Worm (Caenorhabditis elegans) whole organism, dauer: ENCODE data around the gene F46C5.6.

Experiments used
- unc-62 ChIP-seq: sonication (generic microtip); optimal IDR thresholded peaks from 2 replicates; lab custom pipeline; 2017; ENCODE audit warnings: missing biosample characterization, missing genetic modification reagents, missing genetic modification characterization

The F46C5.6 gene

DNA sequence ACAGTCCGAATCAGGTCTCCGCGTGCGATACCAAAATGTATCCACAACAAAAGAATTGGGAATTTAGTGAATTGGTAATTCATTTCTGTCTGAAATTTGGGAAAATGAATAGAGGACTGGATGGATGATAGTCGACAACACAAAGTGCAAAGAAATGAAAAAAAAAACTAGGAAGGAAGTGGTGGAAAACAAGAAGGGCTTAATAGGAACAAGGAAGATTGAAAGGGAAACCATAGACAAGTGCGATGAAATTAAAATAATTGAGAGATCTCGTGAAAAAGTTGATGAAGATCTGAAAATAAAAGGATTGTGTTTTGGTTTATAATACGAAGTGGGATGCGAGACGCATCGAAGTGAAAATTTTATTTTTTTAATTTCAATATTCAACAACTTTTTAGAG is 50.2 kb downstream of the F46C5.6 start, which contains the start of gene F07H5.7:
F07H5.7 (minus strand) TSS at position 101 of the 400 bp plus-strand sequence.
- no peak for TF ChIP-seq unc-62 (GFP tag; lab: Kevin White, UChicago)

DNA sequence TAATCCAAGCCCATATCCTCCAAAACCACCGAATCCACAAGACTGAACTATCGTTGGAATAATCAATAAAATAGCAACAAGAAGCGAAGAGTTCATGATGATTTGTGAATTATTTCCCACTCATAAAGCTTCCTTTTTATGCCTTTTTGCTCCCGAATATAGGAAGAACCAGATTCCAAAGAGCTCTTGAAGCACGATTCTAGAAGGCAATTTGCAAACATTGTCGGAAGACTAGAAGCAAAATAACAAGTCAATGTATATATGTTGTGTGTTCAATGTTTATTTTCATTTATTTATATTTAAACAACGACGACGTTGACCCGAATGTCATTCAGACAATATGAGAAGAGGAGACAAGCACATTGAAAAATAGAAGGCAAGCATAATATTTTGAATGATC is 51.7 kb downstream of the F46C5.6 start, which contains the start of gene idpa-2:
idpa-2 (minus strand) TSS at position 101 of the 400 bp plus-strand sequence.
- no peak for TF ChIP-seq unc-62 (GFP tag; lab: Kevin White, UChicago)
